Fruit fly (Drosophila melanogaster) whole organism, embryonic: Measurements from ENCODE around the gene Sox100B.

Source experiments
- Bteb2 ChIP-seq: fragments of 200-800 bp; sonication (Bioruptor generic); optimal IDR thresholded peaks from 2 replicates; lab custom pipeline; 2016; ENCODE audit warnings: missing biosample characterization, missing genetic modification characterization
- CG11695 ChIP-seq: fragments of 200-800 bp; sonication (Bioruptor generic); IDR thresholded peaks from 3 replicates; pipeline ENCODE4 v1.3.6; 2022; ENCODE audit warnings: missing biosample characterization, missing genetic modification characterization
- CG12071 ChIP-seq: fragments of 200-800 bp; sonication (Bioruptor generic); optimal IDR thresholded peaks from 3 replicates; lab custom pipeline; 2018; ENCODE audit warnings: missing biosample characterization, mild to moderate bottlenecking, missing genetic modification characterization
- CG12659 ChIP-seq: fragments of 200-800 bp; sonication (Bioruptor generic); optimal IDR thresholded peaks from 3 replicates; lab custom pipeline; 2017; ENCODE audit warnings: mild to moderate bottlenecking, missing biosample characterization, missing genetic modification reagents, missing genetic modification characterization
- CG13424 ChIP-seq: fragments of 200-800 bp; sonication (Bioruptor generic); optimal IDR thresholded peaks from 2 replicates; lab custom pipeline; 2019; ENCODE audit warnings: missing biosample characterization, mild to moderate bottlenecking, missing genetic modification characterization, moderate library complexity
- CG14050 ChIP-seq: fragments of 200-800 bp; sonication (Bioruptor generic); IDR thresholded peaks from 3 replicates; pipeline ENCODE4 v1.3.6; 2022; ENCODE audit warnings: missing biosample characterization, missing genetic modification characterization
- CG14667 ChIP-seq: fragments of 200-800 bp; sonication (Bioruptor generic); IDR thresholded peaks from 2 replicates; pipeline ENCODE4 v1.3.6; 2022; ENCODE audit warnings: missing biosample characterization, missing genetic modification characterization
- CG2875 ChIP-seq: fragments of 200-800 bp; sonication (Bioruptor generic); optimal IDR thresholded peaks from 2 replicates; lab custom pipeline; 2017; ENCODE audit warnings: missing biosample characterization, mild to moderate bottlenecking, missing genetic modification characterization, missing genetic modification reagents
- CG2889 ChIP-seq: fragments of 200-800 bp; sonication (Bioruptor generic); IDR thresholded peaks from 3 replicates; pipeline ENCODE4 v1.3.6; 2022; ENCODE audit warnings: missing biosample characterization, missing genetic modification characterization
- CG32532 ChIP-seq: fragments of 200-800 bp; sonication (Bioruptor generic); IDR thresholded peaks from 2 replicates; pipeline ENCODE4 v1.3.6; 2022; ENCODE audit warnings: missing biosample characterization, missing genetic modification characterization
- CG3281 ChIP-seq: fragments of 200-800 bp; sonication (Bioruptor generic); optimal IDR thresholded peaks from 3 replicates; lab custom pipeline; 2017; ENCODE audit warnings: missing biosample characterization, mild to moderate bottlenecking, missing genetic modification characterization
- CG3995 ChIP-seq: fragments of 200-800 bp; sonication (Bioruptor generic); optimal IDR thresholded peaks from 3 replicates; lab custom pipeline; 2016; ENCODE audit warnings: missing biosample characterization, missing genetic modification characterization
- CG4404 ChIP-seq: fragments of 200-800 bp; sonication (Bioruptor generic); IDR thresholded peaks from 2 replicates; pipeline ENCODE4 v1.3.6; 2022; ENCODE audit warnings: missing biosample characterization, missing genetic modification characterization
- CG6854 ChIP-seq: fragments of 200-800 bp; sonication (Bioruptor generic); optimal IDR thresholded peaks from 3 replicates; lab custom pipeline; 2017; ENCODE audit warnings: missing biosample characterization, mild to moderate bottlenecking, missing genetic modification characterization
- CG8281 ChIP-seq: fragments of 200-800 bp; sonication (Bioruptor generic); optimal IDR thresholded peaks from 2 replicates; lab custom pipeline; 2018; ENCODE audit warnings: missing biosample characterization, mild to moderate bottlenecking, missing genetic modification characterization, moderate library complexity
- CG8290 ChIP-seq, 3 experiments: fragments of 200-800 bp; sonication (Bioruptor generic); optimal IDR thresholded peaks; 2 replicates each; lab custom pipeline; 2016 to 2019; ENCODE audit warnings: missing biosample characterization in 3 of 3, missing genetic modification characterization in 3 of 3, mild to moderate bottlenecking in 2 of 3, moderate library complexity in 1 of 3
- CG8944 ChIP-seq: fragments of 200-800 bp; sonication (Bioruptor generic); optimal IDR thresholded peaks from 3 replicates; lab custom pipeline; 2016; ENCODE audit warnings: missing biosample characterization, missing genetic modification characterization
- CG9727 ChIP-seq: fragments of 200-800 bp; sonication (Bioruptor generic); optimal IDR thresholded peaks from 3 replicates; lab custom pipeline; 2017; ENCODE audit warnings: missing biosample characterization, mild to moderate bottlenecking, missing genetic modification characterization
- CG9817 ChIP-seq: fragments of 200-800 bp; sonication (Bioruptor generic); optimal IDR thresholded peaks from 2 replicates; lab custom pipeline; 2018; ENCODE audit warnings: missing biosample characterization, mild to moderate bottlenecking, missing genetic modification characterization, moderate library complexity
- Fer1 ChIP-seq: fragments of 200-800 bp; sonication (Bioruptor generic); optimal IDR thresholded peaks from 2 replicates; lab custom pipeline; 2017; ENCODE audit warnings: missing biosample characterization, mild to moderate bottlenecking, missing genetic modification characterization
- Fer3 ChIP-seq: fragments of 200-800 bp; sonication (Bioruptor generic); optimal IDR thresholded peaks from 2 replicates; lab custom pipeline; 2018; ENCODE audit warnings: missing biosample characterization, mild to moderate bottlenecking, missing genetic modification characterization, moderate library complexity
- Gug ChIP-seq: fragments of 200-800 bp; sonication (Bioruptor generic); IDR thresholded peaks from 4 replicates; pipeline ENCODE4 v1.3.6; 2022; ENCODE audit warnings: missing biosample characterization, missing genetic modification characterization
- H2.0 ChIP-seq: fragments of 200-800 bp; sonication (Bioruptor generic); IDR thresholded peaks from 2 replicates; pipeline ENCODE4 v1.3.6; 2022; ENCODE audit warnings: missing biosample characterization, missing genetic modification characterization
- NfI ChIP-seq: fragments of 200-800 bp; sonication (Bioruptor generic); optimal IDR thresholded peaks from 3 replicates; lab custom pipeline; 2018; ENCODE audit warnings: missing biosample characterization, mild to moderate bottlenecking, missing genetic modification characterization, moderate library complexity
- Poxn ChIP-seq: fragments of 200-800 bp; sonication (Bioruptor generic); IDR thresholded peaks from 2 replicates; pipeline ENCODE4 v1.3.6; 2022; ENCODE audit warnings: missing biosample characterization, missing genetic modification characterization
- TFAM ChIP-seq: fragments of 200-800 bp; sonication (Bioruptor generic); optimal IDR thresholded peaks from 2 replicates; lab custom pipeline; 2017; ENCODE audit warnings: missing biosample characterization, missing genetic modification characterization, inconsistent platforms
- Usf ChIP-seq: fragments of 200-800 bp; sonication (Bioruptor generic); optimal IDR thresholded peaks from 2 replicates; lab custom pipeline; 2017; ENCODE audit warnings: missing genotype, missing biosample characterization, missing genetic modification characterization
- YL-1 ChIP-seq: fragments of 200-800 bp; sonication (Bioruptor generic); optimal IDR thresholded peaks from 3 replicates; lab custom pipeline; 2017; ENCODE audit warnings: missing biosample characterization, mild to moderate bottlenecking, missing genetic modification characterization
- ac ChIP-seq: fragments of 200-800 bp; sonication (Bioruptor generic); optimal IDR thresholded peaks from 3 replicates; lab custom pipeline; 2017; ENCODE audit warnings: missing biosample characterization, mild to moderate bottlenecking, missing genetic modification characterization
- chm ChIP-seq: fragments of 200-800 bp; sonication (Bioruptor generic); IDR thresholded peaks from 2 replicates; pipeline ENCODE4 v1.3.6; 2022; ENCODE audit warnings: missing biosample characterization, missing genetic modification characterization
- exex ChIP-seq: fragments of 200-800 bp; sonication (Bioruptor generic); optimal IDR thresholded peaks from 4 replicates; lab custom pipeline; 2018; ENCODE audit warnings: missing biosample characterization, mild to moderate bottlenecking, missing genetic modification characterization, moderate library complexity
- gfzf ChIP-seq: fragments of 200-800 bp; sonication (Bioruptor generic); optimal IDR thresholded peaks from 2 replicates; lab custom pipeline; 2016; ENCODE audit warnings: missing biosample characterization, mild to moderate bottlenecking, missing genetic modification characterization, moderate library complexity
- ham ChIP-seq: fragments of 200-800 bp; sonication (Bioruptor generic); IDR thresholded peaks from 2 replicates; pipeline ENCODE4 v1.3.6; 2022; ENCODE audit warnings: missing biosample characterization, missing genetic modification characterization
- inv ChIP-seq: fragments of 200-800 bp; sonication (Bioruptor generic); IDR thresholded peaks from 2 replicates; pipeline ENCODE4 v1.3.6; 2022; ENCODE audit warnings: missing biosample characterization, missing genetic modification characterization; ENCODE audit not compliant: partially characterized antibody
- maf-S ChIP-seq: fragments of 200-800 bp; sonication (Bioruptor generic); optimal IDR thresholded peaks from 2 replicates; lab custom pipeline; 2016; ENCODE audit warnings: missing biosample characterization, missing genetic modification characterization
- mam ChIP-seq: fragments of 200-800 bp; sonication (Bioruptor generic); optimal IDR thresholded peaks from 3 replicates; lab custom pipeline; 2016; ENCODE audit warnings: missing biosample characterization, missing genetic modification characterization
- oc ChIP-seq: fragments of 200-800 bp; sonication (Bioruptor generic); optimal IDR thresholded peaks from 2 replicates; lab custom pipeline; 2018; ENCODE audit warnings: missing biosample characterization, mild to moderate bottlenecking, missing genetic modification characterization, moderate library complexity
- peb ChIP-seq: fragments of 200-800 bp; sonication (Bioruptor generic); IDR thresholded peaks from 2 replicates; pipeline ENCODE4 v1.3.6; 2022; ENCODE audit warnings: missing biosample characterization, missing genetic modification characterization
- pfk ChIP-seq: fragments of 200-800 bp; sonication (Bioruptor generic); optimal IDR thresholded peaks from 2 replicates; lab custom pipeline; 2018; ENCODE audit warnings: missing biosample characterization, mild to moderate bottlenecking, missing genetic modification characterization, moderate library complexity
- phol ChIP-seq: fragments of 200-800 bp; sonication (Bioruptor generic); optimal IDR thresholded peaks from 3 replicates; lab custom pipeline; 2018; ENCODE audit warnings: missing biosample characterization, mild to moderate bottlenecking, missing genetic modification characterization, moderate library complexity
- repo ChIP-seq: fragments of 200-800 bp; sonication (Bioruptor generic); optimal IDR thresholded peaks from 2 replicates; lab custom pipeline; 2016; ENCODE audit warnings: missing biosample characterization, missing genetic modification characterization
- sens-2 ChIP-seq: fragments of 200-800 bp; sonication (Bioruptor generic); IDR thresholded peaks from 2 replicates; pipeline ENCODE4 v1.3.6; 2022; ENCODE audit warnings: missing biosample characterization, missing genetic modification characterization
- slou ChIP-seq: fragments of 200-800 bp; sonication (Bioruptor generic); optimal IDR thresholded peaks from 3 replicates; lab custom pipeline; 2016; ENCODE audit warnings: missing biosample characterization, missing genetic modification characterization
- sqz ChIP-seq: fragments of 200-800 bp; sonication (Bioruptor generic); optimal IDR thresholded peaks from 3 replicates; lab custom pipeline; 2018; ENCODE audit warnings: missing biosample characterization, mild to moderate bottlenecking, missing genetic modification characterization
- stc ChIP-seq: fragments of 200-800 bp; sonication (Bioruptor generic); IDR thresholded peaks from 2 replicates; pipeline ENCODE4 v1.3.6; 2022; ENCODE audit warnings: missing biosample characterization, missing genetic modification characterization
- toy ChIP-seq: fragments of 200-800 bp; sonication (Bioruptor generic); IDR thresholded peaks from 2 replicates; pipeline ENCODE4 v1.3.6; 2022; ENCODE audit warnings: missing biosample characterization, missing genetic modification characterization
- twi ChIP-seq: fragments of 200-800 bp; optimal IDR thresholded peaks from 2 replicates; lab custom pipeline; 2019; ENCODE audit warnings: missing biosample characterization, mild to moderate bottlenecking, missing genetic modification characterization, moderate library complexity
- usp ChIP-seq: fragments of >200 bp; optimal IDR thresholded peaks from 2 replicates; lab custom pipeline; 2017; ENCODE audit warnings: missing biosample characterization, missing genetic modification characterization
- yki ChIP-seq: fragments of >200 bp; optimal IDR thresholded peaks from 3 replicates; lab custom pipeline; 2018
- zfh2 ChIP-seq: fragments of 200-800 bp; sonication (Bioruptor generic); optimal IDR thresholded peaks from 2 replicates; lab custom pipeline; 2016; ENCODE audit warnings: missing biosample characterization, missing genetic modification characterization

The Sox100B gene

dm6 chr3R:31064653-31065322 lies at the start of gene Sox100B (continued):
- TF ChIP-seq CG11695 (GFP tag; lab: Robert Waterston, UW) (peak; percentile 60; the same call in 1 of the 3 replicates), CG14050 (GFP tag; lab: Robert Waterston, UW) (no peak), YL-1 (GFP tag; lab: Kevin White, UChicago) (no peak), exex (no peak), CG2875 (no peak), peb (GFP tag; lab: Robert Waterston, UW) (0 out of 2 replicates have a peak, but pooled peaks have one; percentile 43), twi (peak; percentile 76), phol (peak; percentile 83), oc (tag; lab: Kevin White, UChicago) (peak; percentile 20), zfh2 (GFP tag; lab: Kevin White, UChicago) (no peak), CG9727 (GFP tag; lab: Kevin White, UChicago) (peak; percentile 90), CG32532 (GFP tag; lab: Robert Waterston, UW) (peak; percentile 29; the same call in 1 of the 2 replicates), yki (lab: Kevin White, UChicago) (no peak), Poxn (GFP tag; lab: Robert Waterston, UW) (no peak), sqz (peak; percentile 12), chm (GFP tag; lab: Robert Waterston, UW) (0 out of 2 replicates have a peak, but pooled peaks have one; percentile 34), CG9817 (peak; percentile 15), maf-S (GFP tag; lab: Kevin White, UChicago) (no peak), toy (GFP tag; lab: Robert Waterston, UW) (0 out of 2 replicates have a peak, but pooled peaks have one; percentile 43), ac (GFP tag; lab: Kevin White, UChicago) (peak; percentile 46), H2.0 (GFP tag; lab: Robert Waterston, UW) (peak; percentile 18; the same call in 1 of the 2 replicates), CG2889 (no peak), stc (GFP tag; lab: Robert Waterston, UW) (0 out of 2 replicates have a peak, but pooled peaks have one; percentile 54), TFAM (GFP tag; lab: Kevin White, UChicago) (no peak), Fer3 (tag; lab: Kevin White, UChicago) (peak; percentile 33), ham (GFP tag; lab: Robert Waterston, UW) (no peak), CG6854 (GFP tag; lab: Kevin White, UChicago) (no peak), Fer1 (no peak), usp (GFP tag; lab: Kevin White, UChicago) (no peak), CG8281 (tag; lab: Kevin White, UChicago) (peak; percentile 27), mam (no peak), CG4404 (GFP tag; lab: Robert Waterston, UW) (peak; percentile 89), Gug (GFP tag; lab: Robert Waterston, UW) (peak; percentile 22; the same call in 1 of the 4 replicates), CG8290 (GFP tag; optimal IDR thresholded peaks at IDR 0.05; lab: Kevin White, UChicago) (peak; percentile 23), CG8290 (tag; optimal IDR thresholded peaks at IDR 0.05; lab: Kevin White, UChicago) (no peak), repo (no peak), NfI (GFP tag; lab: Kevin White, UChicago) (peak; percentile 10), pfk (GFP tag; lab: Kevin White, UChicago) (no peak), Usf (GFP tag; lab: Kevin White, UChicago) (peak; percentile 38), sens-2 (GFP tag; lab: Robert Waterston, UW) (0 out of 2 replicates have a peak, but pooled peaks have one; percentile 51), gfzf (GFP tag; lab: Kevin White, UChicago) (no peak), CG14667 (GFP tag; lab: Robert Waterston, UW) (no peak; the same call in 1 of the 2 replicates), inv (GFP tag; lab: Robert Waterston, UW) (no peak), CG3995 (GFP tag; lab: Kevin White, UChicago) (no peak), CG3281 (peak; percentile 5), CG8944 (GFP tag; lab: Kevin White, UChicago) (no peak), CG13424 (tag; lab: Kevin White, UChicago) (peak; percentile 74), CG12071 (GFP tag; lab: Kevin White, UChicago) (no peak), Bteb2 (GFP tag; lab: Kevin White, UChicago) (no peak), CG12659 (peak; percentile 33), slou (GFP tag; lab: Kevin White, UChicago) (no peak)
